Fruit fly (Drosophila melanogaster) whole organism, embryonic: ENCODE measurements around the gene Nepl20.

Source experiments
- CG13123 ChIP-seq: fragments of 200-800 bp; sonication (Bioruptor generic); optimal IDR thresholded peaks from 2 replicates; lab custom pipeline; 2016; ENCODE audit warnings: missing biosample characterization, missing genetic modification characterization
- CG14014 ChIP-seq: fragments of 200-800 bp; sonication (Bioruptor generic); IDR thresholded peaks from 2 replicates; pipeline ENCODE4 v1.3.6; 2022; ENCODE audit warnings: missing biosample characterization, missing genetic modification characterization
- CG15479 ChIP-seq: fragments of 200-800 bp; sonication (Bioruptor generic); optimal IDR thresholded peaks from 3 replicates; lab custom pipeline; 2019; ENCODE audit warnings: missing biosample characterization, mild to moderate bottlenecking, missing genetic modification characterization, moderate library complexity
- CG15514 ChIP-seq: fragments of 200-800 bp; sonication (Bioruptor generic); optimal IDR thresholded peaks from 3 replicates; lab custom pipeline; 2017; ENCODE audit warnings: missing biosample characterization, missing genetic modification characterization, mild to moderate bottlenecking, moderate library complexity, missing genetic modification reagents
- CG16779 ChIP-seq: fragments of 200-800 bp; sonication (Bioruptor generic); IDR thresholded peaks from 2 replicates; pipeline ENCODE4 v1.3.6; 2022; ENCODE audit warnings: missing biosample characterization, missing genetic modification characterization
- CG17328 ChIP-seq: fragments of 200-800 bp; sonication (Bioruptor generic); IDR thresholded peaks from 2 replicates; pipeline ENCODE4 v1.3.6; 2022; ENCODE audit warnings: missing biosample characterization, missing genetic modification characterization
- CG34376 ChIP-seq: fragments of 200-800 bp; sonication (Bioruptor generic); optimal IDR thresholded peaks from 2 replicates; lab custom pipeline; 2018; ENCODE audit warnings: missing biosample characterization, mild to moderate bottlenecking, missing genetic modification characterization
- CG5180 ChIP-seq: fragments of 200-800 bp; sonication (Bioruptor generic); optimal IDR thresholded peaks from 3 replicates; lab custom pipeline; 2017; ENCODE audit warnings: missing biosample characterization, missing genetic modification characterization, mild to moderate bottlenecking, moderate library complexity, missing genetic modification reagents
- CG7271 ChIP-seq: fragments of 200-800 bp; sonication (Bioruptor generic); optimal IDR thresholded peaks from 2 replicates; lab custom pipeline; 2018; ENCODE audit warnings: missing biosample characterization, mild to moderate bottlenecking, missing genetic modification characterization, moderate library complexity
- CG7987 ChIP-seq: fragments of 200-800 bp; sonication (Bioruptor generic); optimal IDR thresholded peaks from 2 replicates; lab custom pipeline; 2018; ENCODE audit warnings: missing biosample characterization, mild to moderate bottlenecking, missing genetic modification characterization, moderate library complexity
- CTCF ChIP-seq: fragments of 200-800 bp; sonication (Bioruptor generic); optimal IDR thresholded peaks from 2 replicates; lab custom pipeline; 2017; ENCODE audit warnings: missing biosample characterization, mild to moderate bottlenecking, missing genetic modification characterization, moderate library complexity
- Dip2 ChIP-seq: fragments of 200-800 bp; sonication (Bioruptor generic); IDR thresholded peaks from 2 replicates; pipeline ENCODE4 v1.3.6; 2022; ENCODE audit warnings: missing biosample characterization, missing genetic modification characterization
- Eip74EF ChIP-seq, 2 experiments: fragments of 200-800 bp in 1 of 2; fragments of >200 bp in 1 of 2; sonication (Bioruptor generic) in 1 of 2; optimal IDR thresholded peaks; 2 replicates each; lab custom pipeline; 2017 to 2019; ENCODE audit warnings: missing biosample characterization in 2 of 2, missing genetic modification characterization in 2 of 2, mild to moderate bottlenecking in 1 of 2, moderate library complexity in 1 of 2
- Ets97D ChIP-seq: fragments of 200-800 bp; sonication (Bioruptor generic); optimal IDR thresholded peaks from 3 replicates; lab custom pipeline; 2016; ENCODE audit warnings: missing biosample characterization, missing genetic modification characterization
- HHEX ChIP-seq: fragments of 200-800 bp; sonication (Bioruptor generic); optimal IDR thresholded peaks from 3 replicates; lab custom pipeline; 2017; ENCODE audit warnings: missing biosample characterization, mild to moderate bottlenecking, missing genetic modification characterization, missing genetic modification reagents
- HmgD ChIP-seq: fragments of 200-800 bp; sonication (Bioruptor generic); optimal IDR thresholded peaks from 3 replicates; lab custom pipeline; 2016; ENCODE audit warnings: missing biosample characterization, missing genetic modification characterization
- Med ChIP-seq: fragments of 200-800 bp; sonication (Bioruptor generic); peaks from one replicate; lab custom pipeline; 2016; ENCODE audit warnings: missing biosample characterization, missing genetic modification characterization, mild to moderate bottlenecking, inconsistent platforms, moderate library complexity
- Optix ChIP-seq: fragments of 200-800 bp; sonication (Bioruptor generic); IDR thresholded peaks from 3 replicates; pipeline ENCODE4 v1.3.6; 2022; ENCODE audit warnings: missing biosample characterization, missing genetic modification characterization
- Pdp1 ChIP-seq, 2 experiments: fragments of 200-800 bp; sonication (Bioruptor generic); optimal IDR thresholded peaks; 3 replicates each; lab custom pipeline; 2016; ENCODE audit warnings: missing biosample characterization in 2 of 2, missing genetic modification characterization in 2 of 2, mild to moderate bottlenecking in 1 of 2, moderate library complexity in 1 of 2
- Poxn ChIP-seq: fragments of 200-800 bp; sonication (Bioruptor generic); IDR thresholded peaks from 2 replicates; pipeline ENCODE4 v1.3.6; 2022; ENCODE audit warnings: missing biosample characterization, missing genetic modification characterization
- Sry-δ ChIP-seq: fragments of 200-800 bp; sonication (Bioruptor generic); optimal IDR thresholded peaks from 2 replicates; lab custom pipeline; 2016; ENCODE audit warnings: missing biosample characterization, missing genetic modification characterization
- ase ChIP-seq: fragments of 200-800 bp; sonication (Bioruptor generic); IDR thresholded peaks from 3 replicates; pipeline ENCODE4 v1.3.6; 2022; ENCODE audit warnings: missing biosample characterization, missing genetic modification characterization
- chinmo ChIP-seq: fragments of 200-800 bp; sonication (Bioruptor generic); IDR thresholded peaks from 4 replicates; pipeline ENCODE4 v1.3.6; 2022; ENCODE audit warnings: missing biosample characterization, missing genetic modification characterization; ENCODE audit not compliant: partially characterized antibody
- ci ChIP-seq: fragments of 200-800 bp; sonication (Bioruptor generic); IDR thresholded peaks from 3 replicates; pipeline ENCODE4 v1.3.6; 2022; ENCODE audit warnings: missing biosample characterization, missing genetic modification characterization
- crol ChIP-seq: fragments of 200-800 bp; sonication (Bioruptor generic); IDR thresholded peaks from 2 replicates; pipeline ENCODE4 v1.3.6; 2022; ENCODE audit warnings: missing biosample characterization, missing genetic modification characterization
- cwo ChIP-seq: fragments of 200-800 bp; sonication (Bioruptor generic); optimal IDR thresholded peaks from 3 replicates; lab custom pipeline; 2017; ENCODE audit warnings: missing biosample characterization, missing genetic modification characterization, mild to moderate bottlenecking, moderate library complexity, missing genetic modification reagents
- fd102C ChIP-seq: fragments of 200-800 bp; sonication (Bioruptor generic); optimal IDR thresholded peaks from 2 replicates; lab custom pipeline; 2018; ENCODE audit warnings: missing biosample characterization, mild to moderate bottlenecking, missing genetic modification characterization, moderate library complexity
- ken ChIP-seq: fragments of 200-800 bp; sonication (Bioruptor generic); IDR thresholded peaks from 3 replicates; pipeline ENCODE4 v1.3.6; 2022; ENCODE audit warnings: missing biosample characterization, missing genetic modification characterization
- salm ChIP-seq: fragments of 200-800 bp; sonication (Bioruptor generic); optimal IDR thresholded peaks from 2 replicates; lab custom pipeline; 2018; ENCODE audit warnings: missing biosample characterization, mild to moderate bottlenecking, missing genetic modification characterization
- slbo ChIP-seq: fragments of 200-800 bp; sonication (Bioruptor generic); IDR thresholded peaks from 2 replicates; pipeline ENCODE4 v1.3.6; 2022; ENCODE audit warnings: missing biosample characterization, missing genetic modification characterization
- so ChIP-seq: fragments of 200-800 bp; sonication (Bioruptor generic); IDR thresholded peaks from 3 replicates; pipeline ENCODE4 v1.3.6; 2022; ENCODE audit warnings: missing biosample characterization, missing genetic modification characterization
- stwl ChIP-seq: fragments of 200-800 bp; sonication (Bioruptor generic); optimal IDR thresholded peaks from 3 replicates; lab custom pipeline; 2018; ENCODE audit warnings: missing biosample characterization, mild to moderate bottlenecking, missing genetic modification characterization, moderate library complexity
- trem ChIP-seq: fragments of 200-800 bp; optimal IDR thresholded peaks from 3 replicates; lab custom pipeline; 2019; ENCODE audit warnings: missing biosample characterization, mild to moderate bottlenecking, missing genetic modification characterization, moderate library complexity
- tup ChIP-seq: fragments of 200-800 bp; sonication (Bioruptor generic); optimal IDR thresholded peaks from 2 replicates; lab custom pipeline; 2016; ENCODE audit warnings: missing biosample characterization, mild to moderate bottlenecking, missing genetic modification characterization, moderate library complexity
- vvl ChIP-seq: fragments of 200-800 bp; sonication (Bioruptor generic); IDR thresholded peaks from 2 replicates; pipeline ENCODE4 v1.3.6; 2022; ENCODE audit warnings: missing biosample characterization, missing genetic modification characterization

The Nepl20 gene

dm6 chr3R:28861309-28862157 is 19.1 kb upstream of the Nepl20 start (continued):
- TF ChIP-seq CG14014 (GFP tag; lab: Robert Waterston, UW) = no peak
- peak; percentile 39; the same call in 1 of the 2 replicates for TF ChIP-seq vvl (GFP tag; lab: Robert Waterston, UW)
- TF ChIP-seq so (GFP tag; lab: Robert Waterston, UW) = peak; percentile 50; the same call in 1 of the 3 replicates
- TF ChIP-seq chinmo (GFP tag; lab: Robert Waterston, UW) = peak; percentile 75; the same call in 2 of the 4 replicates

dm6 chr3R:28870364-28870763 is 10.2 kb upstream of the Nepl20 start:
- peak; percentile 71 for TF ChIP-seq stwl (tag; lab: Kevin White, UChicago)
- no peak for TF ChIP-seq CG7987 (GFP tag; lab: Kevin White, UChicago)
- no peak for TF ChIP-seq CG17328 (GFP tag; lab: Robert Waterston, UW)
- peak; percentile 93 for TF ChIP-seq trem (tag; lab: Kevin White, UChicago)
- peak; percentile 24 for TF ChIP-seq Med
- no peak for TF ChIP-seq HmgD
- peak; percentile 83 for TF ChIP-seq Dip2 (GFP tag; lab: Robert Waterston, UW)
- TF ChIP-seq HHEX = no peak
- TF ChIP-seq CTCF = peak; percentile 89
- TF ChIP-seq slbo (GFP tag; lab: Robert Waterston, UW) = no peak

- TF ChIP-seq Med (peak; percentile 45), Sry-δ (no peak), Optix (GFP tag; lab: Robert Waterston, UW) (0 out of 3 replicates have a peak, but pooled peaks have one; percentile 5), crol (GFP tag; lab: Robert Waterston, UW) (peak; percentile 26; the same call in 1 of the 2 replicates)
- TF ChIP-seq, all 482 proteins: peak for 3
Observed at dm6 chr3R:28872605-28873004, 8.0 kb upstream of the Nepl20 start, which contains the start of gene Nepl17. TSS of gene Nepl17 (plus strand) at chr3R:28872905.

- TF ChIP-seq Pdp1 (GFP tag; optimal IDR thresholded peaks at IDR 0.05; lab: Kevin White, UChicago) = peak in 1 of 2 experiments; percentile 94
- TF ChIP-seq ken = no peak
Observed at dm6 chr3R:28875345-28875744, 5.2 kb upstream of the Nepl20 start, which contains the start of gene Nepl18. TSS of gene Nepl18 (plus strand) at chr3R:28875621.

dm6 chr3R:28883434-28883833 is 2.8 kb downstream of the Nepl20 start, which contains the start of gene Nepl21:
TSS of gene Nepl21 (plus strand) at chr3R:28883693.
- no peak for TF ChIP-seq CG13123
- TF ChIP-seq Eip74EF (GFP tag; optimal IDR thresholded peaks at IDR 0.05; lab: Kevin White, UChicago) = no peak
- peak; percentile 14 for TF ChIP-seq cwo (GFP tag; lab: Kevin White, UChicago)
- no peak for TF ChIP-seq tup (GFP tag; lab: Kevin White, UChicago)
- TF ChIP-seq CG34376 = peak; percentile 37
- no peak for TF ChIP-seq salm (tag; lab: Kevin White, UChicago)
- no peak for TF ChIP-seq ase (GFP tag; lab: Robert Waterston, UW)
- TF ChIP-seq CG16779 (GFP tag; lab: Robert Waterston, UW) = no peak
- TF ChIP-seq, all 482 proteins: peak for 2

dm6 chr3R:28886813-28887212 is 6.2 kb downstream of the Nepl20 start:
- TF ChIP-seq fd102C (GFP tag; lab: Kevin White, UChicago) (peak; percentile 1), CG15479 (GFP tag; lab: Kevin White, UChicago) (peak; percentile 16), Med (peak; percentile 71), Poxn (GFP tag; lab: Robert Waterston, UW) (no peak), CG5180 (GFP tag; lab: Kevin White, UChicago) (no peak), CG7271 (tag; lab: Kevin White, UChicago) (peak; percentile 87), CG15514 (GFP tag; lab: Kevin White, UChicago) (peak; percentile 81), ci (GFP tag; lab: Robert Waterston, UW) (0 out of 3 replicates have a peak, but pooled peaks have one; percentile 26), Ets97D (peak; percentile 63)
